Fruit fly (Drosophila melanogaster) whole organism, pupa: ENCODE results near the gene dia.

ENCODE experiments used
- CG10348 ChIP-seq: fragments of 200-800 bp; sonication (Bioruptor generic); IDR thresholded peaks from 2 replicates; pipeline ENCODE4 v1.3.6; 2022; ENCODE audit warnings: missing biosample characterization, missing genetic modification characterization
- CG12605 ChIP-seq: fragments of 200-800 bp; sonication (Bioruptor generic); IDR thresholded peaks from 2 replicates; pipeline ENCODE4 v1.3.6; 2022; ENCODE audit warnings: missing biosample characterization, missing genetic modification characterization
- CG13204 ChIP-seq: fragments of 200-800 bp; sonication (Bioruptor generic); optimal IDR thresholded peaks from 2 replicates; lab custom pipeline; 2018; ENCODE audit warnings: missing biosample characterization, mild to moderate bottlenecking, missing genetic modification characterization, moderate library complexity
- CG14655 ChIP-seq: fragments of 200-800 bp; sonication (Bioruptor generic); optimal IDR thresholded peaks from 3 replicates; lab custom pipeline; 2017; ENCODE audit warnings: mild to moderate bottlenecking, missing biosample characterization, missing genetic modification reagents, missing genetic modification characterization
- CG15710 ChIP-seq: fragments of 200-800 bp; sonication (Bioruptor generic); optimal IDR thresholded peaks from 2 replicates; lab custom pipeline; 2018; ENCODE audit warnings: missing biosample characterization, mild to moderate bottlenecking, missing genetic modification characterization, moderate library complexity
- CG17806 ChIP-seq: fragments of 200-800 bp; sonication (Bioruptor generic); optimal IDR thresholded peaks from 2 replicates; lab custom pipeline; 2018; ENCODE audit warnings: missing biosample characterization, mild to moderate bottlenecking, missing genetic modification characterization, moderate library complexity
- CG32121 ChIP-seq: fragments of 200-800 bp; sonication (Bioruptor generic); IDR thresholded peaks from 2 replicates; pipeline ENCODE4 v1.3.6; 2022; ENCODE audit warnings: missing biosample characterization, missing genetic modification characterization
- CG34367 ChIP-seq: fragments of 200-800 bp; sonication (Bioruptor generic); optimal IDR thresholded peaks from 2 replicates; lab custom pipeline; 2018; ENCODE audit warnings: missing biosample characterization, mild to moderate bottlenecking, missing genetic modification characterization
- CG4496 ChIP-seq: fragments of 200-800 bp; sonication (Bioruptor generic); IDR thresholded peaks from 3 replicates; pipeline ENCODE4 v1.3.6; 2022; ENCODE audit warnings: missing biosample characterization, missing genetic modification characterization
- CG8159 ChIP-seq: fragments of 200-800 bp; sonication (Bioruptor generic); optimal IDR thresholded peaks from 3 replicates; lab custom pipeline; 2018; ENCODE audit warnings: missing biosample characterization, mild to moderate bottlenecking, missing genetic modification characterization, moderate library complexity
- CG8301 ChIP-seq: fragments of 200-800 bp; sonication (Bioruptor generic); optimal IDR thresholded peaks from 2 replicates; lab custom pipeline; 2018; ENCODE audit warnings: missing biosample characterization, mild to moderate bottlenecking, missing genetic modification characterization
- CG9948 ChIP-seq: fragments of 200-800 bp; sonication (Bioruptor generic); optimal IDR thresholded peaks from 2 replicates; lab custom pipeline; 2018; ENCODE audit warnings: missing biosample characterization, mild to moderate bottlenecking, missing genetic modification characterization, moderate library complexity
- D1 ChIP-seq: fragments of 200-800 bp; sonication (Bioruptor generic); optimal IDR thresholded peaks from 2 replicates; lab custom pipeline; 2018; ENCODE audit warnings: missing biosample characterization, mild to moderate bottlenecking, missing genetic modification characterization, moderate library complexity
- EcR ChIP-seq: fragments of 200-800 bp; sonication (Bioruptor generic); optimal IDR thresholded peaks from 3 replicates; lab custom pipeline; 2019; ENCODE audit warnings: missing biosample characterization, missing genetic modification characterization, mild to moderate bottlenecking, moderate library complexity, missing genetic modification reagents
- Ets98B ChIP-seq: fragments of 200-800 bp; sonication (Bioruptor generic); IDR thresholded peaks from 2 replicates; pipeline ENCODE4 v1.3.6; 2022; ENCODE audit warnings: missing biosample characterization, missing genetic modification characterization
- Pif1A ChIP-seq: fragments of 200-800 bp; sonication (Bioruptor generic); optimal IDR thresholded peaks from 3 replicates; lab custom pipeline; 2016; ENCODE audit warnings: missing biosample characterization, missing genetic modification characterization
- Pif1B ChIP-seq: fragments of 200-800 bp; sonication (Bioruptor generic); optimal IDR thresholded peaks from 3 replicates; lab custom pipeline; 2016; ENCODE audit warnings: missing biosample characterization, missing genetic modification characterization
- Snoo ChIP-seq: fragments of 200-800 bp; sonication (Bioruptor generic); optimal IDR thresholded peaks from 3 replicates; lab custom pipeline; 2017; ENCODE audit warnings: missing biosample characterization, mild to moderate bottlenecking, missing genetic modification characterization, inconsistent platforms
- fd96Ca ChIP-seq: fragments of 200-800 bp; sonication (Bioruptor generic); IDR thresholded peaks from 3 replicates; pipeline ENCODE4 v1.3.6; 2022; ENCODE audit warnings: missing biosample characterization, missing genetic modification characterization
- gl ChIP-seq: fragments of 200-800 bp; sonication (Bioruptor generic); optimal IDR thresholded peaks from 2 replicates; lab custom pipeline; 2018; ENCODE audit warnings: missing biosample characterization, mild to moderate bottlenecking, missing genetic modification characterization
- rn ChIP-seq: fragments of 200-800 bp; sonication (Bioruptor generic); IDR thresholded peaks from 2 replicates; pipeline ENCODE4 v1.3.6; 2022; ENCODE audit warnings: missing biosample characterization, missing genetic modification characterization

Gene dia

DNA sequence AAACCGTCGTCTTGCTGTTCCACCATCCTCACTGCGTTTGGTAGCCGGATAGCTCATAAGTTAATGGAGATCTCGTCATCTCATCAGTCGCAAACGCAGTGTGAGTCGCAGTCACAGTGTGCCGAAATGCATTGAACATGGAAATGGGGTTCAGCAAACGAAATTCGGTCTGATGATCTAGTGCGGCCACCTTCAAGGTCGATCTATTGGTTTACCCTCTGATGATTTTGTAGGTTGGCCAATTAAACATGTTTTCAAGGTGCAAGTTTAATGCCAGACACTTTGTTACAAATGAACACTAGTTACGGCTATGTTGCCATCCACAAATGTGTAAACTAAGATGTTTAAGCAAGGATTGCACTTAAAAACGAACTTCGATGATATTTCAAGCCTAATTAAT lies 44.9 kb downstream of the dia start:
- TF ChIP-seq CG15710 (tag; lab: Kevin White, UChicago) = no peak
- no peak for TF ChIP-seq CG12605 (GFP tag; lab: Robert Waterston, UW)
- no peak for TF ChIP-seq gl (tag; lab: Kevin White, UChicago)
- peak; percentile 6 for TF ChIP-seq CG14655 (GFP tag; lab: Kevin White, UChicago)
- TF ChIP-seq CG4496 (GFP tag; lab: Robert Waterston, UW) = peak; percentile 59; the same call in 1 of the 3 replicates
- no peak for TF ChIP-seq Pif1A (GFP tag; lab: Kevin White, UChicago)
- 0 out of 2 replicates have a peak, but pooled peaks have one; percentile 17 for TF ChIP-seq rn
- TF ChIP-seq CG32121 (GFP tag; lab: Robert Waterston, UW) = no peak
- no peak for TF ChIP-seq CG17806 (tag; lab: Kevin White, UChicago)
- no peak for TF ChIP-seq EcR
- no peak for TF ChIP-seq CG8301 (tag; lab: Kevin White, UChicago)
- TF ChIP-seq Snoo (tag; lab: Kevin White, UChicago) = no peak
- no peak for TF ChIP-seq Pif1B (GFP tag; lab: Kevin White, UChicago)
- peak; percentile 6 for TF ChIP-seq CG9948 (tag; lab: Kevin White, UChicago)
- no peak for TF ChIP-seq CG8159 (tag; lab: Kevin White, UChicago)
- peak; percentile 48; the same call in 1 of the 3 replicates for TF ChIP-seq fd96Ca (GFP tag; lab: Robert Waterston, UW)
- TF ChIP-seq Ets98B = no peak
- no peak for TF ChIP-seq CG10348 (GFP tag; lab: Robert Waterston, UW)
- no peak for TF ChIP-seq CG13204 (GFP tag; lab: Kevin White, UChicago)
- no peak for TF ChIP-seq D1 (tag; lab: Kevin White, UChicago)
- no peak for TF ChIP-seq CG34367 (tag; lab: Kevin White, UChicago)

DNA sequence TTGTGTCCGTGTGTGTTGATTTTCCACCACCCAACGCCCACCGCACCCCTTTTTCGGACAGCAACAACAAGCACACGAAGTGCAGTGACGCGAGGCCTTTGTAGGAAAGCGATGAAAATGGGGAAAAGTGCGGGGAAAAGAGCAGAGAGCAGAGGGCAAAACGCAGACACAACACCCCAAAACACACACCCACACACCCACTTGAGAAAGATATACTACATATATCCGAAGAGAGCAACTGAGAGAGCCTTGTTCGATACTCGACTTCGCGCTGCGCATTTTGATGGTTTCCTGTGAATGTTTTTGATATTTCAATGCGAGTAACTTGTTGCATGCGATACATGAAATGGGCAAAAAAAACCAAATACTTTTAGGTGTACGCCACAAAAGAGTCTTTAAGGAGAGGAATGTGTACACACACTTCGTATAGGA lies 45.8 kb downstream of the dia start:
- 0 out of 3 replicates have a peak, but pooled peaks have one; percentile 48 for TF ChIP-seq CG4496 (GFP tag; lab: Robert Waterston, UW)
- TF ChIP-seq CG15710 (tag; lab: Kevin White, UChicago) = no peak
- TF ChIP-seq CG12605 (GFP tag; lab: Robert Waterston, UW) = peak; percentile 29; the same call in 1 of the 2 replicates

DNA sequence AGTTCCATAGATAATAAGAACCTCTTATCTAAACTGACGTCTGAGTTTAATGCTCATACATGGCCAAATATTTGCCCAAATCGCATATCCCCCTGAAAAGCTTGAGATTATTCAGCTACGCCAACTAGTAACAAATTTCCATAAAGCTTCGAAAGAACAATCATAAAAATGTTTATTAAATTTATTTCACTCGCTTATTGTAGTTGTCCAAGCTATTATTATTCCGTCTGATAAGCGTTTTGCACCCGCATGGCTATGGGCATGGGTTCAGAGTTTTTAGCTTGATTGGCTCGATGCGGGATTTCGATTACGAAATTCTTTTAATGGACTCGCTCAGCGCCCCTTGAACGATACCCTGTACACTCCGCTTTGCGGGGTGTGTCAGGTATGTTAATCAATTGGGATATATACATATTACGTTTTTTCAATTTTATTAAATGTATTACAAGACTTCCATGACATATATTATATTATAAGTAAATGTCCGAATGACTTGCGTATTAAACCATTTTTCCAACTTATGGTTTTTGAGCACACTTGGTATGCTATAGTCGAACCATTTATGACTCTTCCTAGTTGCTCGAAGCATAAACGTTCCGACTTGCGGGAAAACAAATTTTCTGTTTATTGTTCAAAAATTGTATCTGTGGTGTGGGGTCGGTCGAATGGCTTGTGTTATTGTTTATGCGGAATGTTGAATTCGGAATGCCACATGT lies 47.8 kb downstream of the dia start:
- TF ChIP-seq CG32121 (GFP tag; lab: Robert Waterston, UW) (peak; percentile 82), Pif1B (GFP tag; lab: Kevin White, UChicago) (peak; percentile 72), CG15710 (tag; lab: Kevin White, UChicago) (peak; percentile 63), CG14655 (GFP tag; lab: Kevin White, UChicago) (peak; percentile 61), Snoo (tag; lab: Kevin White, UChicago) (peak; percentile 68), CG13204 (GFP tag; lab: Kevin White, UChicago) (no peak), EcR (no peak), CG8301 (tag; lab: Kevin White, UChicago) (peak; percentile 46), Ets98B (peak; percentile 82), CG34367 (tag; lab: Kevin White, UChicago) (peak; percentile 54), gl (tag; lab: Kevin White, UChicago) (no peak), CG10348 (GFP tag; lab: Robert Waterston, UW) (no peak), CG8159 (tag; lab: Kevin White, UChicago) (peak; percentile 70), Pif1A (GFP tag; lab: Kevin White, UChicago) (peak; percentile 60), fd96Ca (GFP tag; lab: Robert Waterston, UW) (peak; percentile 71), CG12605 (GFP tag; lab: Robert Waterston, UW) (0 out of 2 replicates have a peak, but pooled peaks have one; percentile 26), CG4496 (GFP tag; lab: Robert Waterston, UW) (peak; percentile 77), rn (no peak), D1 (tag; lab: Kevin White, UChicago) (peak; percentile 32), CG17806 (tag; lab: Kevin White, UChicago) (peak; percentile 61), CG9948 (tag; lab: Kevin White, UChicago) (peak; percentile 50)

DNA sequence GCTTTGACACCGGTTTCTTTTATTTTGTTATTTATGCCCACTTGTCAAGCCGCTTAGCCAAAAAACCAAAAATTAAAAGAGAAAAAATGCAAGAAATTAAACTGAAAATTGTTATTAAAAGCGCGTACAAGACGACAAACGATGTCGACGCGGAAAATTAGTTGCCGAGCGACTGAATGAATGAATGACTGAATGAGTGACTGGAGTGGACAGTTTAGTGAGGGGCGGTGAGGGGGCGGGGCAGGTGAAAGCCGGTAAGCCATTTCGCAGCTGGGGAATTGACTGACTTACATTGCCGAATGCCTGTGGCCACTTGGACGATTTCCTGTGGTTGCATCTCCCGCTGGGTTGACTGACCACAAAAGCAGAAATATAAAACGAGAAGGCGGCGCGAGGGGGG lies 48.7 kb downstream of the dia start:
- TF ChIP-seq CG13204 (GFP tag; lab: Kevin White, UChicago) = no peak
- no peak for TF ChIP-seq CG9948 (tag; lab: Kevin White, UChicago)
- no peak for TF ChIP-seq CG32121 (GFP tag; lab: Robert Waterston, UW)
- TF ChIP-seq CG12605 (GFP tag; lab: Robert Waterston, UW) = no peak
- TF ChIP-seq CG34367 (tag; lab: Kevin White, UChicago) = no peak
- no peak for TF ChIP-seq CG8301 (tag; lab: Kevin White, UChicago)
- no peak for TF ChIP-seq Pif1A (GFP tag; lab: Kevin White, UChicago)
- no peak for TF ChIP-seq Ets98B
- TF ChIP-seq Snoo (tag; lab: Kevin White, UChicago) = no peak
- no peak for TF ChIP-seq D1 (tag; lab: Kevin White, UChicago)
- TF ChIP-seq CG10348 (GFP tag; lab: Robert Waterston, UW) = no peak
- no peak for TF ChIP-seq EcR
- TF ChIP-seq CG8159 (tag; lab: Kevin White, UChicago) = no peak
- TF ChIP-seq CG4496 (GFP tag; lab: Robert Waterston, UW) = no peak
- no peak for TF ChIP-seq fd96Ca (GFP tag; lab: Robert Waterston, UW)
